Worm (Caenorhabditis elegans) whole organism, L1 larva: ENCODE measurements around the gene far-6.

ENCODE experiments used
- C04F5.9 ChIP-seq: sonication (generic microtip); optimal IDR thresholded peaks from 2 replicates; lab custom pipeline; 2016; ENCODE audit warnings: missing genetic modification characterization, missing compliant biosample characterization
- C34B4.2 ChIP-seq: sonication (generic microtip); optimal IDR thresholded peaks from 2 replicates; lab custom pipeline; 2017; ENCODE audit warnings: mild to moderate bottlenecking, missing genetic modification characterization, missing compliant biosample characterization
- aha-1 ChIP-seq: fragments of 150-350 bp; optimal IDR thresholded peaks from 2 replicates; lab custom pipeline; 2014; ENCODE audit warnings: missing biosample characterization, missing genetic modification characterization
- ama-1 ChIP-seq: fragments of 150-350 bp; optimal IDR thresholded peaks from 2 replicates; lab custom pipeline; 2014
- ceh-63 ChIP-seq: fragments of 200-800 bp; sonication (Bioruptor generic); optimal IDR thresholded peaks from 2 replicates; lab custom pipeline; 2018; ENCODE audit warnings: mild to moderate bottlenecking, missing genetic modification characterization, missing compliant biosample characterization
- ceh-90 ChIP-seq: sonication (generic microtip); optimal IDR thresholded peaks from 2 replicates; lab custom pipeline; 2016; ENCODE audit warnings: missing genetic modification characterization, missing compliant biosample characterization
- ces-1 ChIP-seq: fragments of 150-350 bp; optimal IDR thresholded peaks from 2 replicates; lab custom pipeline; 2014; ENCODE audit warnings: missing biosample characterization, missing genetic modification reagents, missing genetic modification characterization
- dpl-1 ChIP-seq, 3 experiments: fragments of 150-350 bp in 2 of 3; sonication (generic microtip) in 1 of 3; optimal IDR thresholded peaks; 2 replicates each; lab custom pipeline; 2014 to 2017; ENCODE audit warnings: missing biosample characterization in 3 of 3, missing genetic modification characterization in 3 of 3, missing genetic modification reagents in 3 of 3
- dsc-1 ChIP-seq: sonication (generic microtip); optimal IDR thresholded peaks from 2 replicates; lab custom pipeline; 2016; ENCODE audit warnings: mild to moderate bottlenecking, missing genetic modification characterization, missing compliant biosample characterization
- efl-1 ChIP-seq, 4 experiments: fragments of 150-350 bp; optimal IDR thresholded peaks in 3 of 4; peaks in 1 of 4; 1 replicate in 1 of 4; 2 replicates in 3 of 4; lab custom pipeline; 2014; ENCODE audit warnings: missing biosample characterization in 2 of 4, missing genetic modification characterization in 2 of 4, missing genetic modification reagents in 2 of 4
- egl-13 ChIP-seq: sonication (generic microtip); optimal IDR thresholded peaks from 2 replicates; lab custom pipeline; 2016; ENCODE audit warnings: missing genotype, missing genetic modification reagents, missing genetic modification characterization, missing compliant biosample characterization
- elt-2 ChIP-seq: sonication (generic microtip); optimal IDR thresholded peaks from 2 replicates; lab custom pipeline; 2016; ENCODE audit warnings: missing genetic modification characterization, mild to moderate bottlenecking, inconsistent platforms, missing compliant biosample characterization, missing genetic modification reagents
- fkh-8 ChIP-seq: sonication (generic microtip); optimal IDR thresholded peaks from 2 replicates; lab custom pipeline; 2016; ENCODE audit warnings: mild to moderate bottlenecking, missing genetic modification characterization, missing compliant biosample characterization
- fos-1 ChIP-seq: fragments of 150-350 bp; optimal IDR thresholded peaks from 2 replicates; lab custom pipeline; 2014; ENCODE audit warnings: missing biosample characterization, missing genetic modification characterization
- grh-1 ChIP-seq: fragments of 200-800 bp; sonication (Bioruptor generic); IDR thresholded peaks from 2 replicates; pipeline ENCODE4 v1.3.6; 2022; ENCODE audit warnings: missing genetic modification reagents, missing genetic modification characterization, missing compliant biosample characterization
- hlh-4 ChIP-seq: sonication (generic microtip); optimal IDR thresholded peaks from 2 replicates; lab custom pipeline; 2016; ENCODE audit warnings: mild to moderate bottlenecking, missing genetic modification characterization, missing compliant biosample characterization
- hpl-2 ChIP-seq: fragments of 150-350 bp; optimal IDR thresholded peaks from 2 replicates; lab custom pipeline; 2014; ENCODE audit warnings: missing biosample characterization, missing genetic modification reagents, missing genetic modification characterization
- irx-1 ChIP-seq: sonication (generic microtip); optimal IDR thresholded peaks from 2 replicates; lab custom pipeline; 2016; ENCODE audit warnings: missing genetic modification characterization, missing compliant biosample characterization
- jun-1 ChIP-seq: fragments of 150-350 bp; optimal IDR thresholded peaks from 2 replicates; lab custom pipeline; 2014; ENCODE audit warnings: missing biosample characterization, missing genetic modification reagents, missing genetic modification characterization
- lin-14 ChIP-seq: fragments of 200-800 bp; sonication (Bioruptor generic); optimal IDR thresholded peaks from 2 replicates; lab custom pipeline; 2018; ENCODE audit warnings: mild to moderate bottlenecking, missing genetic modification characterization, moderate library complexity, missing compliant biosample characterization
- lin-15B ChIP-seq: fragments of 150-350 bp; sonication (generic microtip); optimal IDR thresholded peaks from 3 replicates; lab custom pipeline; 2014; ENCODE audit warnings: missing biosample characterization, missing genetic modification characterization
- lin-35 ChIP-seq, 2 experiments: fragments of 150-350 bp; optimal IDR thresholded peaks; 2 replicates each; lab custom pipeline; 2014; ENCODE audit warnings: missing biosample characterization in 2 of 2, missing genetic modification characterization in 2 of 2, missing genetic modification reagents in 2 of 2
- lin-39 ChIP-seq: fragments of 150-350 bp; optimal IDR thresholded peaks from 2 replicates; lab custom pipeline; 2014; ENCODE audit warnings: missing biosample characterization, missing genetic modification reagents, missing genetic modification characterization
- lir-3 ChIP-seq: sonication (generic microtip); optimal IDR thresholded peaks from 2 replicates; lab custom pipeline; 2016; ENCODE audit warnings: mild to moderate bottlenecking, missing genetic modification characterization, moderate library complexity, missing compliant biosample characterization; ENCODE audit not compliant: poor library complexity
- lsy-2 ChIP-seq, 2 experiments: fragments of 150-350 bp; optimal IDR thresholded peaks; 2 replicates each; lab custom pipeline; 2014; ENCODE audit warnings: missing biosample characterization in 2 of 2, missing genetic modification characterization in 2 of 2
- mef-2 ChIP-seq: fragments of 150-350 bp; optimal IDR thresholded peaks from 2 replicates; lab custom pipeline; 2014; ENCODE audit warnings: missing biosample characterization, missing genetic modification characterization
- mep-1 ChIP-seq: fragments of 150-350 bp; optimal IDR thresholded peaks from 2 replicates; lab custom pipeline; 2014; ENCODE audit warnings: missing biosample characterization, missing genetic modification characterization
- nhr-11 ChIP-seq: fragments of 150-350 bp; optimal IDR thresholded peaks from 2 replicates; lab custom pipeline; 2014; ENCODE audit warnings: missing biosample characterization, missing genetic modification characterization
- nhr-77 ChIP-seq: fragments of 150-350 bp; optimal IDR thresholded peaks from 2 replicates; lab custom pipeline; 2014; ENCODE audit warnings: missing biosample characterization, missing genetic modification characterization
- nhr-84 ChIP-seq: sonication (generic microtip); optimal IDR thresholded peaks from 2 replicates; lab custom pipeline; 2017; ENCODE audit warnings: missing biosample characterization, missing genetic modification characterization
- nhr-85 ChIP-seq: sonication (generic microtip); peaks from one replicate; lab custom pipeline; 2016; ENCODE audit warnings: missing genetic modification characterization, inconsistent platforms, missing compliant biosample characterization
- pqm-1 ChIP-seq: sonication (generic microtip); optimal IDR thresholded peaks from 3 replicates; lab custom pipeline; 2017; ENCODE audit warnings: missing biosample characterization, missing genetic modification characterization
- rnt-1 ChIP-seq: sonication (generic microtip); optimal IDR thresholded peaks from 2 replicates; lab custom pipeline; 2016; ENCODE audit warnings: mild to moderate bottlenecking, missing genetic modification characterization, moderate library complexity, missing compliant biosample characterization
- skn-1 ChIP-seq: fragments of 150-350 bp; optimal IDR thresholded peaks from 2 replicates; lab custom pipeline; 2014; ENCODE audit warnings: missing biosample characterization, missing genetic modification characterization
- sup-37 ChIP-seq: fragments of 200-800 bp; sonication (Bioruptor generic); optimal IDR thresholded peaks from 2 replicates; lab custom pipeline; 2018; ENCODE audit warnings: mild to moderate bottlenecking, missing genetic modification characterization, missing compliant biosample characterization
- swsn-7 ChIP-seq: sonication (generic microtip); optimal IDR thresholded peaks from 2 replicates; lab custom pipeline; 2016; ENCODE audit warnings: missing genetic modification characterization, missing compliant biosample characterization
- tbx-2 ChIP-seq: sonication (generic microtip); optimal IDR thresholded peaks from 2 replicates; lab custom pipeline; 2016; ENCODE audit warnings: missing genetic modification characterization, missing compliant biosample characterization
- zag-1 ChIP-seq: fragments of 150-350 bp; optimal IDR thresholded peaks from 2 replicates; lab custom pipeline; 2014; ENCODE audit warnings: missing biosample characterization, missing genetic modification characterization
- ztf-11 ChIP-seq, 2 experiments: sonication (generic microtip); optimal IDR thresholded peaks; 2 replicates each; lab custom pipeline; 2016 to 2017; ENCODE audit warnings: missing genetic modification characterization in 2 of 2, missing biosample characterization in 1 of 2, missing compliant biosample characterization in 1 of 2

far-6 gene

DNA sequence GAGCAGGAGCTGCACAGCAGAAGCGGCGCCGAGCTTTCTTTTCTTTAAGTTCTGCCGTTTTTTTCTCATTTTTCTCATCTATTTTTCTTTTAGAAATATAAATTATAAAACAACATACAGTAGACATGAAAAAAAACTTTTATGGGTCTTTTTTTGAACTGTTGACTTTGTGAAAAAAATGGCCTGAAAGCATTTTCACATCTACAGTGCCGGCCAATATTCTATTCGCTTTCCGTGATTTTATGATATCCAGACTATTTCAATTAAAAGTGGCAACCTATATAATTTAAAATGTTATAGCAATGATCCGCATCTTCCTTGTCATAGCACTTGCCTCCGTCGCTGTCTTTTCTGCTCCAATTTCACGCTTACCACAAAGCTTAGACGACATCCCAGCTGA lies at the start of gene far-6:
Gene far-6, plus strand, starts transcription at position 301 of the 400 bp plus-strand sequence.
- TF ChIP-seq C04F5.9 (no peak), lin-15B (tag; lab: Kevin White, UChicago) (no peak), zag-1 (no peak), egl-13 (no peak), fos-1 (tag; lab: Kevin White, UChicago) (no peak), hpl-2 (no peak), nhr-84 (tag; lab: Kevin White, UChicago) (no peak), rnt-1 (tag; lab: Kevin White, UChicago) (no peak), fkh-8 (tag; lab: Kevin White, UChicago) (no peak), nhr-11 (tag; lab: Kevin White, UChicago) (no peak), ceh-63 (no peak), lin-14 (no peak), dsc-1 (tag; lab: Kevin White, UChicago) (no peak), elt-2 (tag; lab: Kevin White, UChicago) (no peak), ama-1 (lab: Kevin White, UChicago) (no peak), grh-1 (no peak), sup-37 (GFP tag; lab: Kevin White, UChicago) (no peak), jun-1 (tag; lab: Kevin White, UChicago) (no peak), aha-1 (tag; lab: Kevin White, UChicago) (no peak), nhr-85 (tag; lab: Kevin White, UChicago) (no peak)

DNA sequence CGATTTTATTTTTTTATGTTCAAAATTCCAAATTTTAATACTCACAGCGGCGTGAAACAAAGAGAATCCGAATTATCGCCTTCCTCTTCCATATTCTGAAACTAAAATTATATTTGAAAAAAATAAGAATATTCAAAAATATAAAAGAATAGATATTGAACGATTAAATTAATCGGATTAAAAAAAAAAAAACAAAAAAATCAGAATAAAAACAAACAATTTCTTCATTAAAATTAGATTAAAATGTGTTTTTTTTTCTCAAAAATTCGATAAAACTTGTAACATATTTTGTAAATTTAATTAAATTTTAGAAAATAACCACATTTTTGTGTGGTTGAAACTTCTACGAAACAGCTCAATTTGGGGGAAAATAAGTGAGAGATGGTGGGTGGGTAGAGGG lies 45.4 kb upstream of the far-6 start, which contains the start of gene cpsf-3:
Gene cpsf-3, minus strand, starts transcription at position 101 of the 400 bp plus-strand sequence.
- TF ChIP-seq C34B4.2 (tag; lab: Kevin White, UChicago): no peak
- no peak for TF ChIP-seq swsn-7 (tag; lab: Kevin White, UChicago)
- no peak for TF ChIP-seq lin-39 (tag; lab: Kevin White, UChicago)
- no peak for TF ChIP-seq grh-1
- TF ChIP-seq irx-1 (tag; lab: Kevin White, UChicago): no peak
- TF ChIP-seq zag-1: no peak
- TF ChIP-seq ceh-90 (tag; lab: Kevin White, UChicago): no peak
- no peak for TF ChIP-seq mef-2
- TF ChIP-seq ces-1 (GFP tag; lab: Kevin White, UChicago): no peak
- no peak for TF ChIP-seq pqm-1 (tag; lab: Kevin White, UChicago)
- TF ChIP-seq hlh-4 (tag; lab: Kevin White, UChicago): no peak

ce11 chrIV:13289321-13289720 lies 38.8 kb upstream of the far-6 start, which contains the start of gene Y67H2A.10:
Gene Y67H2A.10, minus strand, starts transcription at chrIV:13289504.
- TF ChIP-seq ceh-90 (tag; lab: Kevin White, UChicago) (peak; percentile 44), nhr-85 (tag; lab: Kevin White, UChicago) (peak; percentile 19), lin-35 (GFP tag; optimal IDR thresholded peaks at IDR 0.05; lab: Kevin White, UChicago) (peak; percentile 19 to 23), lir-3 (peak; percentile 49), mep-1 (tag; lab: Kevin White, UChicago) (peak; percentile 49), efl-1 (optimal IDR thresholded peaks at IDR 0.05; lab: Kevin White, UChicago) (peak; percentile 23 to 32), efl-1 (GFP tag; optimal IDR thresholded peaks at IDR 0.05 in 1 of 2; lab: Kevin White, UChicago) (peak in 1 of 2 experiments; percentile 52), nhr-84 (tag; lab: Kevin White, UChicago) (no peak), nhr-77 (tag; lab: Kevin White, UChicago) (no peak), tbx-2 (tag; lab: Kevin White, UChicago) (peak; percentile 16), hpl-2 (no peak), aha-1 (tag; lab: Kevin White, UChicago) (no peak), dpl-1 (GFP tag; optimal IDR thresholded peaks at IDR 0.05; lab: Kevin White, UChicago) (peak in 2 of 3 experiments; percentile 32 to 47), irx-1 (tag; lab: Kevin White, UChicago) (peak; percentile 21), jun-1 (tag; lab: Kevin White, UChicago) (no peak), skn-1 (tag; lab: Kevin White, UChicago) (peak; percentile 6), lsy-2 (tag; optimal IDR thresholded peaks at IDR 0.05; lab: Kevin White, UChicago) (peak; percentile 7 to 52), lin-15B (tag; lab: Kevin White, UChicago) (peak; percentile 24), ztf-11 (tag; optimal IDR thresholded peaks at IDR 0.05; lab: Kevin White, UChicago) (peak in 1 of 2 experiments; percentile 14), rnt-1 (tag; lab: Kevin White, UChicago) (peak; percentile 72)
